Worm (Caenorhabditis elegans) whole organism, mixed stage, embryonic: ENCODE data around the gene K03H1.13.

Experiments
- elt-3 ChIP-seq: fragments of 150-350 bp; optimal IDR thresholded peaks from 2 replicates; lab custom pipeline; 2014; ENCODE audit warnings: missing biosample characterization, missing genetic modification characterization
- ham-2 ChIP-seq: fragments of 200-800 bp; sonication (Bioruptor generic); optimal IDR thresholded peaks from 2 replicates; lab custom pipeline; 2018; ENCODE audit warnings: mild to moderate bottlenecking, missing genetic modification characterization, missing compliant biosample characterization
- mab-5 ChIP-seq: fragments of 150-350 bp; optimal IDR thresholded peaks from 2 replicates; lab custom pipeline; 2014; ENCODE audit warnings: missing biosample characterization, missing genetic modification characterization
- nhr-237 ChIP-seq: fragments of 150-350 bp; optimal IDR thresholded peaks from 2 replicates; lab custom pipeline; 2014; ENCODE audit warnings: missing biosample characterization, missing genetic modification characterization
- nhr-28 ChIP-seq: fragments of 150-350 bp; optimal IDR thresholded peaks from 2 replicates; lab custom pipeline; 2014; ENCODE audit warnings: missing biosample characterization, missing genetic modification characterization
- pha-4 ChIP-seq: fragments of 150-350 bp; optimal IDR thresholded peaks from 2 replicates; lab custom pipeline; 2018; ENCODE audit warnings: missing biosample characterization, missing genetic modification reagents, missing genetic modification characterization
- snpc-4 ChIP-seq: fragments of 150-350 bp; optimal IDR thresholded peaks from 2 replicates; lab custom pipeline; 2014; ENCODE audit warnings: missing biosample characterization, missing genetic modification characterization
- tbx-8 ChIP-seq: fragments of 200-800 bp; sonication (Bioruptor generic); optimal IDR thresholded peaks from 2 replicates; lab custom pipeline; 2018; ENCODE audit warnings: mild to moderate bottlenecking, missing genetic modification characterization, moderate library complexity, missing compliant biosample characterization
- unc-39 ChIP-seq: fragments of 150-350 bp; optimal IDR thresholded peaks from 2 replicates; lab custom pipeline; 2014; ENCODE audit warnings: missing biosample characterization, missing genetic modification characterization
- unc-62 ChIP-seq: fragments of 150-350 bp; optimal IDR thresholded peaks from 2 replicates; lab custom pipeline; 2014; ENCODE audit warnings: missing biosample characterization, missing genetic modification reagents, missing genetic modification characterization
- ztf-11 ChIP-seq: fragments of 150-350 bp; optimal IDR thresholded peaks from 2 replicates; lab custom pipeline; 2014; ENCODE audit warnings: missing biosample characterization, missing genetic modification characterization

ce11 chrIII:9985542-9985941, 35.4 kb upstream of the K03H1.13 start:
- TF ChIP-seq pha-4 (tag; lab: Kevin White, UChicago) (no peak), elt-3 (no peak), snpc-4 (tag; lab: Kevin White, UChicago) (no peak), tbx-8 (no peak), unc-39 (tag; lab: Kevin White, UChicago) (no peak), nhr-28 (tag; lab: Kevin White, UChicago) (no peak), nhr-237 (tag; lab: Kevin White, UChicago) (no peak), mab-5 (tag; lab: Kevin White, UChicago) (no peak), unc-62 (GFP tag; lab: Kevin White, UChicago) (no peak), ham-2 (GFP tag; lab: Kevin White, UChicago) (no peak), ztf-11 (no peak)
